Fruit fly (Drosophila melanogaster): ENCODE measurements around the gene CG46467.
A peak's percentile ranks its signal among the peaks of the same experiment; 100 is the strongest.

Gene CG46467

DNA sequence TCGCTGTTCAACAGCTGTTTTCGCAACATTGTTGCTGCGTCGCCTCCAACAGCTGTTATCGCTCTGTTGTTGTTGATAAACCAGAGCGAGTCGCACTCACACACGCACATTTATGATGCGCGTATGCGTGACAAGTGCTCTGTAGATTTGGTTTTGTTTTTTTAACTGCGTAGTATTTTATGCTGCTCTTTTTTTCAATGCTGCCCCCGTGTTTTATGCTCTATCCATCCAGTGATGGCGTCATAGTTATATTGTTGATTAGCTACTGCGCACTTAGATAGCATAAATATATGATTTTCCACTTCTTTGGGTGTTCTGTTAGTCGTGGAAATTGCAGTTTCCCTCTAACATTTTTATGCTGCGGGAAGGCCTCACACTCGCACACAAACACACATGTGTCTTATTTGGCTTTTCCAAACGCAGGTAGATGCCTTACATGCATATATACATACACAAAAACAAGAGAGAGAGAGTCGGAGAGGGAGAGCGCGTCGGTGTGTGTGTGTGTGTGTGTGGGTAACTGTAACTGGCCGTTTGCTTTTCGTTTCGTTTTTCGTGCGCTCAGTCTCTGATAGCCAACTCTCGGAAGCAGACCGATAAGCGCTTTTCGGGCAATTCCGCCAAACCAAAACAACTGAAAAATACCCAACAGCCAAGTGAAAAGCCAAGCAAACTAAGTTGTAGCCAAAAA is at the start of gene CG46467, which contains the start of gene Glut4EF:
Gene CG46467 (plus strand): TSS at position 564 of the 691 bp plus-strand sequence.
Gene Glut4EF (plus strand): TSS at position 564 of the 691 bp plus-strand sequence.
- TF ChIP-seq Dll (optimal IDR thresholded peaks at IDR 0.05), result peak; percentile 63
- no peak for TF ChIP-seq pan (optimal IDR thresholded peaks at IDR 0.05)

dm6 chr3R:9851653-9852052 is 22.8 kb upstream of the CG46467 start:
- TF ChIP-seq EcR (GFP tag; optimal IDR thresholded peaks at IDR 0.05) (no peak), usp (GFP tag; optimal IDR thresholded peaks at IDR 0.05) (no peak), CG8478 (optimal IDR thresholded peaks at IDR 0.05) (no peak), pan (optimal IDR thresholded peaks at IDR 0.05) (no peak)

DNA sequence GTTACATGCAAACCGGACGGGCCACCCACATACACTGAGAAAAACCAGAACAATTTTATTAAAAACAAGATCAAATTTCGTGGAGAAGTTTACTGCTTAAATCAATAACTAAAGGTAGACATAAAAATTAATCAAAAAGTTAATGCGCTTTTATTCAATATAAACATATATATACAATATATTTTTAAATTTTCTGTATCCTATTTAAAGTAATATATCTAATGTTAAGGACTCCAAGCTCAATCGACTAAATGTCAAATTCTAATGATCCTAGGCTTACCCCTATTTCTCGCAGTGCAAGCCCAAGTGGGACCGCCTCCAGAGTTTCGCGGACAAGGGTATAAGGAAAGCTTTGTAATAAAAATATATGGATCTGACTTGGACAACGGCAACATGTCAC is 16.7 kb upstream of the CG46467 start:
- TF ChIP-seq usp (GFP tag; optimal IDR thresholded peaks at IDR 0.05) (no peak), psq (optimal IDR thresholded peaks at IDR 0.05) (no peak), CG8478 (optimal IDR thresholded peaks at IDR 0.05) (no peak), Dll (optimal IDR thresholded peaks at IDR 0.05) (no peak), pan (optimal IDR thresholded peaks at IDR 0.05) (no peak), EcR (GFP tag; optimal IDR thresholded peaks at IDR 0.05) (no peak)

DNA sequence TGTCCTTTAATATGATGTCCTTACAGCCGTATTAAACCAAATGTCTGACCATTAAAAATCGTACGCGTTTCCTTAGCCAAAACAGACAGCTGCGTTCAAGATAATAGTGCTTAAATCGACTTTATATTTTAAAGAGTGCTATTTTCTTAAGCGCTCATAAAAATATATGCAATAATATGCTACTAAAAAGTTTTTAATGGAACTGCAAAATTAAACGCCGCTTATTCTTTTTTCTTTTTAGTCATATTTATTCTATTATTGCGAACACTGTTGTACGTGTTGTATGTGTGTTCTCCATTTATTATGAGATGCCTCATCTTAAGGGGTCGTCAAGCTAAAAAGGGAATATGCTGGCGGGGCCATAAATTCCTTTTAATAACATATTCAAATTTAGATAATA is 13.9 kb upstream of the CG46467 start:
- TF ChIP-seq usp (GFP tag; optimal IDR thresholded peaks at IDR 0.05), result no peak

DNA sequence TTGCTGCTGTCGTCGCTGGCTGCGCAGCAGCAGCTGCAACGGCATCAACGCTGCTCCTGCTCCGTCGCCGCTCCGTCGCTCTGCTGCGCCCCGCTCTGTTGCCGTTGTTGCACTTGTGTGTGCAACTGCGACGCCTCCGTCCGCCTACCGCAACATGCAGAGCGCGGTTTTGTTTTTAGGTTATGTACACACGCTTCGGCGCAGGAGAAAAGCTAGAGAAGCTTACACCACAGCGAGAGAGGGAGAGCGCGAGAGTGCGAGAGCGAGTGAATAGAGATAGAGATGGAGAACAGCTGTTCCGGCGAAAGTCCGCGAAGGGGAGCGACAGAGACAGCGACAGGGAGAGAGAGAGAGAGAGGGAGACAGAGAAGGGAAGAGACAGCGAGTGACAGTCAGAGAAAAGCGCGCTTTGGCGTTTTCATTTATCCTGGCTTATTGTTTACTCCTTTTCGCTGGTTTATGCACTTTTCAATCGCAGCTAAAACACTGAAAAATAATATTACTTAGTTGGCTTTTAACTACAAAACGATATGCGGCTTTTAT is 8.6 kb upstream of the CG46467 start:
- TF ChIP-seq Dll (optimal IDR thresholded peaks at IDR 0.05) (no peak), pan (optimal IDR thresholded peaks at IDR 0.05) (no peak), usp (GFP tag; optimal IDR thresholded peaks at IDR 0.05) (no peak), CG8478 (optimal IDR thresholded peaks at IDR 0.05) (no peak), psq (optimal IDR thresholded peaks at IDR 0.05) (no peak), EcR (GFP tag; optimal IDR thresholded peaks at IDR 0.05) (no peak)

DNA sequence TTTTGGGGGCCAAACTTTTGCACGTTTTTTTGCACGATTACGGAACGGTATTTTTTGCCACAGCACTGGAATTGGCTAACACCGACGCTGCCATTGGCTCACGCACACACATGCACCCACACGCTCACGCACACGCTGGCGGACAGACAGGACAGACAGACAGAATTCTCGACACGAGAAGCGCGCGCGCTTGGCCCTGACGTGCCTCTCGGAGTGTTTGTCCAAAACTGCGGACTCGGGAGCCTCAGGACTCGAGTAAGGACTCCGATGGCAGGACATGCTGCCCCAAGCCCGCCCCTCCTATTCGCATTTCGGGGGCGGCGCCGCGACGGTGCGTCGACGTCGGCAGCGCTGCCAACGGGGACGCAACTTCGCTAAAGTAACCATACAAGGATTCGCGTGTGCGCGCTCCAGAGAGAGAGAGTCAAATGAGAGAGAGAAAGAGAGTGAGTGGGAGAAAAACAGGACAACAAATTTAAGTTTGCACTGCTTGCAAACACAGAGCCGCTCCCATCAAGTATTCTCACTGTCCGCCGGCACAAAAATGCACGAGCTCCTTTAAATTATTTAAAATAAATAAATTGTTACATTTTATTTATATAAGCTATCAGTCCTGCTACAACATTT is 6.5 kb upstream of the CG46467 start, which contains the start of gene Teh1:
Gene Teh1 (minus strand): TSS at position 210 of the 627 bp plus-strand sequence.
- no peak for TF ChIP-seq CG8478 (optimal IDR thresholded peaks at IDR 0.05)
- TF ChIP-seq psq (optimal IDR thresholded peaks at IDR 0.05), result no peak
- no peak for TF ChIP-seq usp (GFP tag; optimal IDR thresholded peaks at IDR 0.05)
- TF ChIP-seq EcR (GFP tag; optimal IDR thresholded peaks at IDR 0.05), result no peak
- no peak for TF ChIP-seq pan (optimal IDR thresholded peaks at IDR 0.05)
- no peak for TF ChIP-seq Dll (optimal IDR thresholded peaks at IDR 0.05)

- TF ChIP-seq EcR (GFP tag; optimal IDR thresholded peaks at IDR 0.05) (no peak), psq (optimal IDR thresholded peaks at IDR 0.05) (no peak), CG8478 (optimal IDR thresholded peaks at IDR 0.05) (no peak), Dll (optimal IDR thresholded peaks at IDR 0.05) (no peak), usp (GFP tag; optimal IDR thresholded peaks at IDR 0.05) (no peak), pan (optimal IDR thresholded peaks at IDR 0.05) (no peak)
These were observed 5.7 kb upstream of the CG46467 start for dm6 chr3R:9868538-9869398.

- TF ChIP-seq usp (GFP tag; optimal IDR thresholded peaks at IDR 0.05), result no peak
- TF ChIP-seq psq (optimal IDR thresholded peaks at IDR 0.05), result no peak
These were observed 4.5 kb upstream of the CG46467 start for dm6 chr3R:9869954-9870353.

dm6 chr3R:9870378-9870777 is 4.1 kb upstream of the CG46467 start:
- TF ChIP-seq Dll (optimal IDR thresholded peaks at IDR 0.05), result no peak
- no peak for TF ChIP-seq CG8478 (optimal IDR thresholded peaks at IDR 0.05)
- TF ChIP-seq EcR (GFP tag; optimal IDR thresholded peaks at IDR 0.05), result no peak
- no peak for TF ChIP-seq usp (GFP tag; optimal IDR thresholded peaks at IDR 0.05)
- TF ChIP-seq pan (optimal IDR thresholded peaks at IDR 0.05), result no peak
- no peak for TF ChIP-seq psq (optimal IDR thresholded peaks at IDR 0.05)

- TF ChIP-seq usp (GFP tag; optimal IDR thresholded peaks at IDR 0.05) (no peak), Dll (optimal IDR thresholded peaks at IDR 0.05) (no peak), psq (optimal IDR thresholded peaks at IDR 0.05) (no peak), EcR (GFP tag; optimal IDR thresholded peaks at IDR 0.05) (no peak), pan (optimal IDR thresholded peaks at IDR 0.05) (no peak), CG8478 (optimal IDR thresholded peaks at IDR 0.05) (no peak)
These were observed 2.2 kb upstream of the CG46467 start for dm6 chr3R:9872133-9872814.

DNA sequence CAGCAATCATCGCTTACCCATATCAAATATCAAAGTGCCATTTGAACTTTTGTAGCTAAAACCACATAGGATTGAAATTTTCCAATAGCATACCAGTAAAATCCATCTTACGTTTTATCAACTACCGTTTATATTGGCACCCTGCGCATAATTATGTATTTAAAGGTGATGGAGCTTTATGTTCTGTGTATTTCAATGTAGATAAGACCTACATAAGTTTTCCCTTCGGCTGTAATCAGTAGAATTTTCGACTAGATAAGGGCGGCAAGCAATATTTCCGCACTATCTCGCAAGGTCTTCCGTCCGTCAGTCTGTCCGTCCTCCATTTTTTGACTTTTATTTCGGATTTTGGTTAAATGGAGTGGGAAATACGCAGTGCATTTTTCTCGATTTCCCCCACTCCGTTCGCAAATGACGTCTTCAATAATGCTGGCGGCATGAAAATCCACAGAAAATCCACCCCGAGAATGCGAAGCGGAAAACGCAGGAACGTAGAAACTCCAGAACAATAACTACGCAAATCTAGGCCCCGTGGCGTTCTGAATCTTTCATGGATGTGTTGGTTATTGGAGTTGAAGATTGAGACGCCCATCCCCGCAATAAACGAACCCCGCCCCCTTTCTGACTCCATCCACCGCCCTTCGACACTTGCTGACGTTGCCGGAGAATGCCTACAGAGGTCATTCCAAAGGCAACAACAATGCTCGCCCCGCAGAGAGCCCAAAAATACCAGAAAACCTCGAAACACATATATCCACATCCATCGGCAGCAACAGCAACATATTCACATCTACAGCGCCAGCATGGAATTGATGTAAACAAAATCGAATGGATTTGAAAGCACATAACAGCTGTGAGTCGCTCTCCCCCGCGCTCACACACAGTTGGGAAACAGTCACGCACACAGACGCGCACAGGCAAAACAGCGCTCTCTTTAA is 1.4 kb upstream of the CG46467 start:
- TF ChIP-seq pan (optimal IDR thresholded peaks at IDR 0.05) (no peak), CG8478 (optimal IDR thresholded peaks at IDR 0.05) (no peak), EcR (GFP tag; optimal IDR thresholded peaks at IDR 0.05) (no peak), psq (optimal IDR thresholded peaks at IDR 0.05) (no peak), Dll (optimal IDR thresholded peaks at IDR 0.05) (no peak), usp (GFP tag; optimal IDR thresholded peaks at IDR 0.05) (no peak)
